Worm (Caenorhabditis elegans) whole organism, L1 larva: ENCODE measurements around the gene C25F9.15.

Experiments
- C16A3.4 ChIP-seq: fragments of 150-350 bp; optimal IDR thresholded peaks from 2 replicates; lab custom pipeline; 2014; ENCODE audit warnings: missing biosample characterization, missing genetic modification characterization
- C34B4.2 ChIP-seq: sonication (generic microtip); optimal IDR thresholded peaks from 2 replicates; lab custom pipeline; 2017; ENCODE audit warnings: mild to moderate bottlenecking, missing genetic modification characterization, missing compliant biosample characterization
- F16B12.6 ChIP-seq: fragments of 150-350 bp; optimal IDR thresholded peaks from 2 replicates; lab custom pipeline; 2014; ENCODE audit warnings: missing biosample characterization, missing genetic modification characterization
- Y116A8C.19 ChIP-seq: sonication (generic microtip); optimal IDR thresholded peaks from 2 replicates; lab custom pipeline; 2016; ENCODE audit warnings: missing compliant biosample characterization, missing genetic modification characterization, borderline replicate concordance
- aha-1 ChIP-seq: fragments of 150-350 bp; optimal IDR thresholded peaks from 2 replicates; lab custom pipeline; 2014; ENCODE audit warnings: missing biosample characterization, missing genetic modification characterization
- aly-2 ChIP-seq: fragments of 150-350 bp; optimal IDR thresholded peaks from 2 replicates; lab custom pipeline; 2014; ENCODE audit warnings: missing biosample characterization, missing genetic modification characterization
- blmp-1 ChIP-seq: fragments of 150-350 bp; optimal IDR thresholded peaks from 2 replicates; lab custom pipeline; 2014; ENCODE audit warnings: missing biosample characterization, missing genetic modification characterization
- ceh-8 ChIP-seq: fragments of 200-800 bp; sonication (Bioruptor generic); optimal IDR thresholded peaks from 2 replicates; lab custom pipeline; 2018; ENCODE audit warnings: mild to moderate bottlenecking, missing genetic modification characterization, moderate library complexity, missing compliant biosample characterization
- ceh-88 ChIP-seq: fragments of 200-800 bp; sonication (Bioruptor generic); IDR thresholded peaks from 2 replicates; pipeline ENCODE4 v1.3.6; 2022; ENCODE audit warnings: missing genetic modification characterization, missing compliant biosample characterization
- efl-1 ChIP-seq, 4 experiments: fragments of 150-350 bp; optimal IDR thresholded peaks in 3 of 4; peaks in 1 of 4; 1 replicate in 1 of 4; 2 replicates in 3 of 4; lab custom pipeline; 2014; ENCODE audit warnings: missing biosample characterization in 2 of 4, missing genetic modification characterization in 2 of 4, missing genetic modification reagents in 2 of 4
- egl-27 ChIP-seq, 2 experiments: fragments of 150-350 bp in 1 of 2; sonication (generic microtip); optimal IDR thresholded peaks; 3 replicates each; lab custom pipeline; 2017 to 2018; ENCODE audit warnings: missing biosample characterization in 2 of 2, missing genetic modification characterization in 2 of 2, missing genetic modification reagents in 2 of 2
- elt-2 ChIP-seq: sonication (generic microtip); optimal IDR thresholded peaks from 2 replicates; lab custom pipeline; 2016; ENCODE audit warnings: missing genetic modification characterization, mild to moderate bottlenecking, inconsistent platforms, missing compliant biosample characterization, missing genetic modification reagents
- fkh-4 ChIP-seq: sonication (generic microtip); optimal IDR thresholded peaks from 2 replicates; lab custom pipeline; 2016; ENCODE audit warnings: missing compliant biosample characterization, missing genetic modification characterization, borderline replicate concordance
- grh-1 ChIP-seq: fragments of 200-800 bp; sonication (Bioruptor generic); IDR thresholded peaks from 2 replicates; pipeline ENCODE4 v1.3.6; 2022; ENCODE audit warnings: missing genetic modification reagents, missing genetic modification characterization, missing compliant biosample characterization
- hlh-4 ChIP-seq: sonication (generic microtip); optimal IDR thresholded peaks from 2 replicates; lab custom pipeline; 2016; ENCODE audit warnings: mild to moderate bottlenecking, missing genetic modification characterization, missing compliant biosample characterization
- hpl-2 ChIP-seq: fragments of 150-350 bp; optimal IDR thresholded peaks from 2 replicates; lab custom pipeline; 2014; ENCODE audit warnings: missing biosample characterization, missing genetic modification reagents, missing genetic modification characterization
- lin-13 ChIP-seq: fragments of 150-350 bp; optimal IDR thresholded peaks from 2 replicates; lab custom pipeline; 2014; ENCODE audit warnings: missing biosample characterization, missing genetic modification reagents, missing genetic modification characterization
- lin-14 ChIP-seq: fragments of 200-800 bp; sonication (Bioruptor generic); optimal IDR thresholded peaks from 2 replicates; lab custom pipeline; 2018; ENCODE audit warnings: mild to moderate bottlenecking, missing genetic modification characterization, moderate library complexity, missing compliant biosample characterization
- lin-35 ChIP-seq, 2 experiments: fragments of 150-350 bp; optimal IDR thresholded peaks; 2 replicates each; lab custom pipeline; 2014; ENCODE audit warnings: missing biosample characterization in 2 of 2, missing genetic modification characterization in 2 of 2, missing genetic modification reagents in 2 of 2
- lir-3 ChIP-seq: sonication (generic microtip); optimal IDR thresholded peaks from 2 replicates; lab custom pipeline; 2016; ENCODE audit warnings: mild to moderate bottlenecking, missing genetic modification characterization, moderate library complexity, missing compliant biosample characterization; ENCODE audit not compliant: poor library complexity
- mdl-1 ChIP-seq, 2 experiments: fragments of 150-350 bp; optimal IDR thresholded peaks; 2 replicates each; lab custom pipeline; 2014 to 2017; ENCODE audit warnings: missing biosample characterization in 2 of 2, missing genetic modification characterization in 2 of 2, inconsistent platforms in 1 of 2
- nhr-12 ChIP-seq: sonication (generic microtip); optimal IDR thresholded peaks from 2 replicates; lab custom pipeline; 2017; ENCODE audit warnings: missing biosample characterization, missing genetic modification characterization
- nhr-19 ChIP-seq: fragments of 200-800 bp; sonication (Bioruptor generic); conservative IDR thresholded peaks from 2 replicates; pipeline ENCODE4 v1.3.6; 2022; ENCODE audit warnings: missing genetic modification characterization, missing compliant biosample characterization
- pag-3 ChIP-seq: sonication (generic microtip); optimal IDR thresholded peaks from 2 replicates; lab custom pipeline; 2017; ENCODE audit warnings: missing genetic modification characterization, mild to moderate bottlenecking, missing compliant biosample characterization, antibody characterized with exemption, borderline replicate concordance; ENCODE audit not compliant: insufficient read depth
- pax-3 ChIP-seq: fragments of 200-800 bp; sonication (Bioruptor generic); optimal IDR thresholded peaks from 2 replicates; lab custom pipeline; 2018; ENCODE audit warnings: mild to moderate bottlenecking, missing genetic modification characterization, moderate library complexity, missing compliant biosample characterization
- pqm-1 ChIP-seq: sonication (generic microtip); optimal IDR thresholded peaks from 3 replicates; lab custom pipeline; 2017; ENCODE audit warnings: missing biosample characterization, missing genetic modification characterization
- rnt-1 ChIP-seq: sonication (generic microtip); optimal IDR thresholded peaks from 2 replicates; lab custom pipeline; 2016; ENCODE audit warnings: mild to moderate bottlenecking, missing genetic modification characterization, moderate library complexity, missing compliant biosample characterization
- snpc-4 ChIP-seq: fragments of 150-350 bp; optimal IDR thresholded peaks from 2 replicates; lab custom pipeline; 2014; ENCODE audit warnings: missing biosample characterization, missing genetic modification characterization
- snu-23 ChIP-seq: sonication (generic microtip); optimal IDR thresholded peaks from 2 replicates; lab custom pipeline; 2016; ENCODE audit warnings: missing genetic modification characterization, missing compliant biosample characterization
- swsn-7 ChIP-seq: sonication (generic microtip); optimal IDR thresholded peaks from 2 replicates; lab custom pipeline; 2016; ENCODE audit warnings: missing genetic modification characterization, missing compliant biosample characterization
- tlp-1 ChIP-seq: fragments of 150-350 bp; optimal IDR thresholded peaks from 2 replicates; lab custom pipeline; 2014; ENCODE audit warnings: missing biosample characterization, missing genetic modification characterization
- unc-130 ChIP-seq: fragments of 150-350 bp; optimal IDR thresholded peaks from 2 replicates; lab custom pipeline; 2017; ENCODE audit warnings: missing biosample characterization, missing genetic modification characterization, inconsistent platforms
- unc-30 ChIP-seq: sonication (generic microtip); optimal IDR thresholded peaks from 2 replicates; lab custom pipeline; 2017; ENCODE audit warnings: missing biosample characterization, missing genetic modification characterization
- unc-98 ChIP-seq: fragments of 200-800 bp; sonication (Bioruptor generic); IDR thresholded peaks from 2 replicates; pipeline ENCODE4 v1.3.6; 2022; ENCODE audit warnings: missing genetic modification characterization, missing compliant biosample characterization
- ztf-11 ChIP-seq, 2 experiments: sonication (generic microtip); optimal IDR thresholded peaks; 2 replicates each; lab custom pipeline; 2016 to 2017; ENCODE audit warnings: missing genetic modification characterization in 2 of 2, missing biosample characterization in 1 of 2, missing compliant biosample characterization in 1 of 2

The C25F9.15 gene

ce11 chrV:19398396-19398795 lies 19.5 kb upstream of the C25F9.15 start (continued):
- TF ChIP-seq pag-3 (tag; lab: Kevin White, UChicago): no peak
- TF ChIP-seq, all 84 proteins: peak for 0

- TF ChIP-seq hlh-4 (tag; lab: Kevin White, UChicago) (no peak), ceh-88 (GFP tag; lab: Robert Waterston, UW) (no peak), egl-27 (tag; optimal IDR thresholded peaks at IDR 0.05; lab: Kevin White, UChicago) (no peak), grh-1 (GFP tag; lab: Robert Waterston, UW) (no peak)
Measured at ce11 chrV:19398882-19399281, 19.1 kb upstream of the C25F9.15 start, which contains the start of gene C25F9.13. C25F9.13 (minus strand) TSS chrV:19398982.

- TF ChIP-seq nhr-12 (tag; lab: Kevin White, UChicago) (no peak), unc-130 (no peak), rnt-1 (tag; lab: Kevin White, UChicago) (no peak), C16A3.4 (no peak), aly-2 (tag; lab: Kevin White, UChicago) (no peak), ztf-11 (tag; optimal IDR thresholded peaks at IDR 0.05; lab: Kevin White, UChicago) (no peak), nhr-19 (GFP tag; lab: Robert Waterston, UW) (no peak), swsn-7 (no peak), F16B12.6 (tag; lab: Kevin White, UChicago) (no peak), unc-30 (tag; lab: Kevin White, UChicago) (no peak), mdl-1 (tag; optimal IDR thresholded peaks at IDR 0.05; lab: Kevin White, UChicago) (no peak), hpl-2 (no peak), ceh-88 (GFP tag; lab: Robert Waterston, UW) (no peak), snpc-4 (tag; lab: Kevin White, UChicago) (no peak), lin-14 (GFP tag; lab: Kevin White, UChicago) (no peak), snu-23 (GFP tag; lab: Kevin White, UChicago) (no peak), grh-1 (GFP tag; lab: Robert Waterston, UW) (no peak), ceh-8 (GFP tag; lab: Kevin White, UChicago) (no peak)
Measured at ce11 chrV:19400619-19401018, 17.3 kb upstream of the C25F9.15 start, which contains the start of gene srw-86. srw-86 (minus strand) TSS chrV:19400719.

ce11 chrV:19401429-19401828 lies 16.5 kb upstream of the C25F9.15 start:
- TF ChIP-seq tlp-1 (tag; lab: Kevin White, UChicago) (peak; percentile 62), lir-3 (tag; lab: Kevin White, UChicago) (no peak), elt-2 (tag; lab: Kevin White, UChicago) (peak; percentile 32), efl-1 (optimal IDR thresholded peaks at IDR 0.05; lab: Kevin White, UChicago) (no peak), efl-1 (GFP tag; optimal IDR thresholded peaks at IDR 0.05 in 1 of 2; lab: Kevin White, UChicago) (peak in 1 of 2 experiments; percentile 9), ceh-8 (GFP tag; lab: Kevin White, UChicago) (no peak)

ce11 chrV:19402855-19403254 lies 15.1 kb upstream of the C25F9.15 start, which contains the start of gene C25F9.12:
C25F9.12 (minus strand) TSS chrV:19402955.
- TF ChIP-seq blmp-1 (tag; lab: Kevin White, UChicago) (no peak), lin-35 (GFP tag; optimal IDR thresholded peaks at IDR 0.05; lab: Kevin White, UChicago) (no peak), hlh-4 (tag; lab: Kevin White, UChicago) (no peak), pqm-1 (tag; lab: Kevin White, UChicago) (no peak), egl-27 (tag; optimal IDR thresholded peaks at IDR 0.05; lab: Kevin White, UChicago) (no peak), ceh-8 (GFP tag; lab: Kevin White, UChicago) (no peak), rnt-1 (tag; lab: Kevin White, UChicago) (no peak), Y116A8C.19 (no peak), unc-98 (GFP tag; lab: Robert Waterston, UW) (no peak), aha-1 (tag; lab: Kevin White, UChicago) (no peak), snu-23 (GFP tag; lab: Kevin White, UChicago) (no peak), pax-3 (tag; lab: Kevin White, UChicago) (no peak), fkh-4 (tag; lab: Kevin White, UChicago) (no peak), lin-13 (no peak), C34B4.2 (tag; lab: Kevin White, UChicago) (no peak)
